Fruit fly (Drosophila melanogaster): ENCODE results near the gene mex1.

The mex1 gene

dm6 chr3L:15553993-15554644 lies 34.7 kb upstream of the mex1 start, which contains the start of gene AGO2 (continued):
- TF ChIP-seq bbx (GFP tag; IDR thresholded peaks at IDR 0.05; ENCODE audit: partially characterized antibody) = peak; percentile 69
- peak; percentile 17 for TF ChIP-seq CG15601 (tag; optimal IDR thresholded peaks at IDR 0.05)
- no peak for TF ChIP-seq en (GFP tag; optimal IDR thresholded peaks at IDR 0.05)
- peak; percentile 6 for TF ChIP-seq CG2712 (tag; optimal IDR thresholded peaks at IDR 0.05)
- TF ChIP-seq CG17186 (GFP tag; optimal IDR thresholded peaks at IDR 0.05) = peak; percentile 66
- no peak for TF ChIP-seq Lim3 (GFP tag; IDR thresholded peaks at IDR 0.05)
- TF ChIP-seq CG15514 (GFP tag; optimal IDR thresholded peaks at IDR 0.05) = peak; percentile 66
- no peak for TF ChIP-seq Hsf (GFP tag; optimal IDR thresholded peaks at IDR 0.05)
- TF ChIP-seq bigmax (GFP tag; optimal IDR thresholded peaks at IDR 0.05) = no peak
- peak; percentile 43 for TF ChIP-seq lbe (GFP tag; optimal IDR thresholded peaks at IDR 0.05)
- TF ChIP-seq CG1603 (tag; optimal IDR thresholded peaks at IDR 0.05) = peak; percentile 3
- TF ChIP-seq scrt (GFP tag; optimal IDR thresholded peaks at IDR 0.05) = peak; percentile 40
- peak; percentile 62; the same call in 2 of the 3 replicates for TF ChIP-seq Opbp (GFP tag; IDR thresholded peaks at IDR 0.05; ENCODE audit: partially characterized antibody)
- TF ChIP-seq vfl (GFP tag; optimal IDR thresholded peaks at IDR 0.05) = no peak
- TF ChIP-seq eyg (GFP tag; optimal IDR thresholded peaks at IDR 0.05) = peak; percentile 0
- TF ChIP-seq CG7963 (GFP tag; IDR thresholded peaks at IDR 0.05; ENCODE audit: partially characterized antibody) = peak; percentile 64; the same call in 2 of the 3 replicates
- peak; percentile 69 for TF ChIP-seq BEAF-32 (GFP tag; optimal IDR thresholded peaks at IDR 0.05)
- peak; percentile 99 for TF ChIP-seq MESR4 (GFP tag; optimal IDR thresholded peaks at IDR 0.05)
- TF ChIP-seq CG13424 (tag; optimal IDR thresholded peaks at IDR 0.05) = peak; percentile 8
- TF ChIP-seq sr (GFP tag; IDR thresholded peaks at IDR 0.05) = no peak
- TF ChIP-seq Neu2 (GFP tag; optimal IDR thresholded peaks at IDR 0.05; ENCODE audit: borderline replicate concordance) = peak; percentile 47
- TF ChIP-seq otp (GFP tag; IDR thresholded peaks at IDR 0.05) = no peak
- peak in 1 of 2 experiments; percentile 44 for TF ChIP-seq Pdp1 (GFP tag; optimal IDR thresholded peaks at IDR 0.05)
- TF ChIP-seq HLH4C (GFP tag; IDR thresholded peaks at IDR 0.05; ENCODE audit: partially characterized antibody) = peak; percentile 77
- peak; percentile 24; the same call in 1 of the 2 replicates for TF ChIP-seq MBD-R2 (GFP tag; IDR thresholded peaks at IDR 0.05)
- peak; percentile 32 for TF ChIP-seq CG3163 (GFP tag; optimal IDR thresholded peaks at IDR 0.05)
- 0 out of 3 replicates have a peak, but pooled peaks have one; percentile 46 for TF ChIP-seq CG2199 (GFP tag; IDR thresholded peaks at IDR 0.05)
- TF ChIP-seq zen2 (GFP tag; IDR thresholded peaks at IDR 0.05; ENCODE audit: partially characterized antibody) = peak; percentile 69; the same call in 2 of the 3 replicates
- TF ChIP-seq Sry-δ (GFP tag; optimal IDR thresholded peaks at IDR 0.05) = peak; percentile 95
- peak; percentile 100 for TF ChIP-seq nom (GFP tag; optimal IDR thresholded peaks at IDR 0.05)
- TF ChIP-seq pzg (GFP tag; optimal IDR thresholded peaks at IDR 0.05) = peak; percentile 62
- 0 out of 3 replicates have a peak, but pooled peaks have one; percentile 34 for TF ChIP-seq Dbx (GFP tag; IDR thresholded peaks at IDR 0.05)
- TF ChIP-seq zf30C (GFP tag; optimal IDR thresholded peaks at IDR 0.05) = no peak
- peak in 1 of 2 experiments; percentile 33 for TF ChIP-seq insv (GFP tag; optimal IDR thresholded peaks at IDR 0.05)
- TF ChIP-seq CG2116 (GFP tag; optimal IDR thresholded peaks at IDR 0.05) = peak; percentile 91
- TF ChIP-seq pita (GFP tag; optimal IDR thresholded peaks at IDR 0.05) = peak; percentile 62
- peak; percentile 38 for TF ChIP-seq CG8924 (tag; optimal IDR thresholded peaks at IDR 0.05)
- peak; percentile 91 for TF ChIP-seq kay (GFP tag; optimal IDR thresholded peaks at IDR 0.05)
- TF ChIP-seq Nf-YC (tag; optimal IDR thresholded peaks at IDR 0.05) = peak; percentile 19
- TF ChIP-seq hb (GFP tag; IDR thresholded peaks at IDR 0.05; ENCODE audit: partially characterized antibody) = peak; percentile 68; the same call in 2 of the 3 replicates
- TF ChIP-seq CG16815 (GFP tag; optimal IDR thresholded peaks at IDR 0.05) = no peak
- TF ChIP-seq ato (GFP tag; IDR thresholded peaks at IDR 0.05; ENCODE audit: partially characterized antibody) = peak; percentile 62
- no peak for TF ChIP-seq CG1647 (GFP tag; optimal IDR thresholded peaks at IDR 0.05)
- TF ChIP-seq sug (tag; optimal IDR thresholded peaks at IDR 0.05) = peak; percentile 9
- TF ChIP-seq hbn (GFP tag; IDR thresholded peaks at IDR 0.05; ENCODE audit: partially characterized antibody) = peak; percentile 50
- TF ChIP-seq CG11504 (tag; optimal IDR thresholded peaks at IDR 0.05) = peak; percentile 76
- TF ChIP-seq Elba2 (GFP tag; optimal IDR thresholded peaks at IDR 0.05) = no peak

All from whole organism, embryonic.